Worm (Caenorhabditis elegans) whole organism, L2 larva: ENCODE results near the gene gst-13.

ENCODE experiments used
- elt-1 ChIP-seq: fragments of 150-350 bp; optimal IDR thresholded peaks from 2 replicates; lab custom pipeline; 2014; ENCODE audit warnings: missing biosample characterization, missing genetic modification characterization
- nhr-10 ChIP-seq: sonication (generic microtip); optimal IDR thresholded peaks from 2 replicates; lab custom pipeline; 2017; ENCODE audit warnings: missing biosample characterization, missing genetic modification characterization
- nhr-12 ChIP-seq: fragments of 150-350 bp; optimal IDR thresholded peaks from 2 replicates; lab custom pipeline; 2014; ENCODE audit warnings: missing biosample characterization, missing genetic modification characterization
- nhr-25 ChIP-seq: fragments of 150-350 bp; sonication (generic microtip); optimal IDR thresholded peaks from 3 replicates; lab custom pipeline; 2014; ENCODE audit warnings: missing biosample characterization, missing genetic modification characterization
- zag-1 ChIP-seq: fragments of 150-350 bp; optimal IDR thresholded peaks from 2 replicates; lab custom pipeline; 2014; ENCODE audit warnings: missing biosample characterization, missing genetic modification characterization

ce11 chrII:9268983-9269382 is 37.7 kb downstream of the gst-13 start:
- TF ChIP-seq zag-1 (tag; lab: Kevin White, UChicago), result no peak
- TF ChIP-seq nhr-12 (tag; lab: Kevin White, UChicago), result no peak
- no peak for TF ChIP-seq nhr-25 (tag; lab: Kevin White, UChicago)
- TF ChIP-seq nhr-10 (tag; lab: Kevin White, UChicago), result no peak
- TF ChIP-seq elt-1 (tag; lab: Kevin White, UChicago), result no peak
